Worm (Caenorhabditis elegans) whole organism, L4 larva: ENCODE results near the gene F10E9.11.

Source experiments
- F37D6.2 ChIP-seq: sonication (generic microtip); optimal IDR thresholded peaks from 2 replicates; lab custom pipeline; 2016; ENCODE audit warnings: mild to moderate bottlenecking, missing genetic modification characterization, missing compliant biosample characterization
- T26A8.4 ChIP-seq: fragments of 200-800 bp; sonication (Bioruptor generic); IDR thresholded peaks from 2 replicates; pipeline ENCODE4 v1.3.6; 2022; ENCODE audit warnings: missing genetic modification characterization, missing compliant biosample characterization
- Y75B8A.6 ChIP-seq: fragments of 200-800 bp; sonication (Bioruptor generic); IDR thresholded peaks from 2 replicates; pipeline ENCODE4 v1.3.6; 2022; ENCODE audit warnings: missing genetic modification reagents, missing genetic modification characterization, missing compliant biosample characterization
- aha-1 ChIP-seq: fragments of 150-350 bp; peaks from one replicate; lab custom pipeline; 2014; ENCODE audit warnings: missing biosample characterization, missing genetic modification characterization
- aly-2 ChIP-seq: sonication (generic microtip); optimal IDR thresholded peaks from 2 replicates; lab custom pipeline; 2018; ENCODE audit warnings: missing biosample characterization, missing genetic modification characterization
- ama-1 ChIP-seq: fragments of 150-350 bp; optimal IDR thresholded peaks from 2 replicates; lab custom pipeline; 2014; ENCODE audit warnings: inconsistent platforms, mixed read lengths
- arid-1 ChIP-seq: fragments of 200-800 bp; sonication (Bioruptor generic); conservative IDR thresholded peaks from 2 replicates; pipeline ENCODE4 v1.3.6; 2022; ENCODE audit warnings: missing genetic modification reagents, missing genetic modification characterization, missing compliant biosample characterization
- ceh-32 ChIP-seq: sonication (generic microtip); optimal IDR thresholded peaks from 2 replicates; lab custom pipeline; 2016; ENCODE audit warnings: mild to moderate bottlenecking, missing genetic modification characterization, missing compliant biosample characterization; ENCODE audit not compliant: poor library complexity
- ceh-82 ChIP-seq: sonication (generic microtip); optimal IDR thresholded peaks from 2 replicates; lab custom pipeline; 2017; ENCODE audit warnings: missing biosample characterization, missing genetic modification characterization
- cey-2 ChIP-seq: sonication (generic microtip); optimal IDR thresholded peaks from 3 replicates; lab custom pipeline; 2017; ENCODE audit warnings: missing genetic modification characterization, mild to moderate bottlenecking, missing compliant biosample characterization, antibody characterized with exemption, borderline replicate concordance; ENCODE audit not compliant: insufficient read depth
- daf-16 ChIP-seq, 3 experiments: sonication (generic microtip); optimal IDR thresholded peaks; 2 replicates each; lab custom pipeline; 2016 to 2017; ENCODE audit warnings: missing genetic modification characterization in 3 of 3, missing genetic modification reagents in 3 of 3, mild to moderate bottlenecking in 2 of 3, missing compliant biosample characterization in 2 of 3, missing biosample characterization in 1 of 3, moderate library complexity in 1 of 3
- daf-8 ChIP-seq: fragments of 200-800 bp; sonication (Bioruptor generic); IDR thresholded peaks from 2 replicates; pipeline ENCODE4 v1.3.6; 2022; ENCODE audit warnings: missing genetic modification characterization, missing compliant biosample characterization
- dmd-6 ChIP-seq: fragments of 200-800 bp; sonication (Bioruptor generic); IDR thresholded peaks from 2 replicates; pipeline ENCODE4 v1.3.6; 2022; ENCODE audit warnings: missing genetic modification reagents, missing genetic modification characterization, missing compliant biosample characterization
- dpl-1 ChIP-seq: fragments of 150-350 bp; optimal IDR thresholded peaks from 2 replicates; lab custom pipeline; 2014; ENCODE audit warnings: missing biosample characterization, missing genetic modification reagents, missing genetic modification characterization
- dve-1 ChIP-seq: sonication (generic microtip); optimal IDR thresholded peaks from 2 replicates; lab custom pipeline; 2017; ENCODE audit warnings: antibody characterized with exemption, mild to moderate bottlenecking, missing genetic modification characterization, missing compliant biosample characterization; ENCODE audit not compliant: insufficient read depth
- fos-1 ChIP-seq: fragments of 150-350 bp; optimal IDR thresholded peaks from 2 replicates; lab custom pipeline; 2014; ENCODE audit warnings: missing biosample characterization, missing genetic modification characterization
- gei-8 ChIP-seq: fragments of 200-800 bp; sonication (Bioruptor generic); optimal IDR thresholded peaks from 2 replicates; lab custom pipeline; 2018; ENCODE audit warnings: mild to moderate bottlenecking, missing genetic modification characterization, missing compliant biosample characterization
- hlh-11 ChIP-seq: fragments of 200-800 bp; sonication (Bioruptor generic); optimal IDR thresholded peaks from 2 replicates; lab custom pipeline; 2018; ENCODE audit warnings: mild to moderate bottlenecking, missing genetic modification characterization, missing compliant biosample characterization
- jun-1 ChIP-seq: fragments of 150-350 bp; optimal IDR thresholded peaks from 2 replicates; lab custom pipeline; 2014; ENCODE audit warnings: missing biosample characterization, missing genetic modification reagents, missing genetic modification characterization
- lin-1 ChIP-seq: fragments of 200-800 bp; sonication (Bioruptor generic); IDR thresholded peaks from 2 replicates; pipeline ENCODE4 v1.3.6; 2022; ENCODE audit warnings: missing genetic modification reagents, missing genetic modification characterization, missing compliant biosample characterization
- lin-29 ChIP-seq: fragments of 200-800 bp; sonication (Bioruptor generic); IDR thresholded peaks from 2 replicates; pipeline ENCODE4 v1.3.6; 2022; ENCODE audit warnings: missing genetic modification reagents, missing genetic modification characterization, missing compliant biosample characterization
- lsy-2 ChIP-seq, 2 experiments: fragments of 150-350 bp in 1 of 2; sonication (generic microtip) in 1 of 2; optimal IDR thresholded peaks; 2 replicates each; lab custom pipeline; 2014 to 2017; ENCODE audit warnings: missing biosample characterization in 2 of 2, missing genetic modification characterization in 2 of 2
- madf-5 ChIP-seq, 2 experiments: fragments of 200-800 bp; sonication (Bioruptor generic); IDR thresholded peaks; 2 replicates each; pipeline ENCODE4 v1.3.6; 2022; ENCODE audit warnings: missing compliant biosample characterization in 2 of 2, missing genetic modification characterization in 2 of 2
- mdl-1 ChIP-seq, 2 experiments: fragments of 150-350 bp in 1 of 2; sonication (generic microtip) in 1 of 2; optimal IDR thresholded peaks; 2 replicates each; lab custom pipeline; 2014 to 2017; ENCODE audit warnings: missing biosample characterization in 2 of 2, missing genetic modification characterization in 2 of 2
- mep-1 ChIP-seq: fragments of 150-350 bp; sonication (generic microtip); optimal IDR thresholded peaks from 3 replicates; lab custom pipeline; 2014; ENCODE audit warnings: missing biosample characterization, missing genetic modification characterization
- mes-2 ChIP-seq: sonication (generic microtip); optimal IDR thresholded peaks from 2 replicates; lab custom pipeline; 2016; ENCODE audit warnings: missing genotype, mild to moderate bottlenecking, missing genetic modification characterization, missing compliant biosample characterization; ENCODE audit not compliant: poor library complexity, severe bottlenecking
- mxl-3 ChIP-seq: fragments of 200-800 bp; sonication (Bioruptor generic); optimal IDR thresholded peaks from 2 replicates; lab custom pipeline; 2018; ENCODE audit warnings: mild to moderate bottlenecking, missing genetic modification characterization, missing compliant biosample characterization
- nhr-10 ChIP-seq: fragments of 150-350 bp; optimal IDR thresholded peaks from 2 replicates; lab custom pipeline; 2014; ENCODE audit warnings: missing biosample characterization, missing genetic modification characterization
- nhr-28 ChIP-seq: fragments of 150-350 bp; optimal IDR thresholded peaks from 2 replicates; lab custom pipeline; 2014; ENCODE audit warnings: missing biosample characterization, missing genetic modification characterization
- nhr-48 ChIP-seq: sonication (generic microtip); optimal IDR thresholded peaks from 2 replicates; lab custom pipeline; 2016; ENCODE audit warnings: mild to moderate bottlenecking, missing genetic modification characterization, missing compliant biosample characterization
- nhr-77 ChIP-seq: fragments of 150-350 bp; optimal IDR thresholded peaks from 2 replicates; lab custom pipeline; 2014; ENCODE audit warnings: missing biosample characterization, missing genetic modification characterization
- pha-4 ChIP-seq, 2 experiments: fragments of 150-350 bp in 1 of 2; fragments of 200-800 bp in 1 of 2; sonication (Bioruptor generic) in 1 of 2; IDR thresholded peaks in 1 of 2; optimal IDR thresholded peaks in 1 of 2; 2 replicates each; pipeline versions ENCODE4 v1.3.6 to Lab custom; 2014 to 2022; ENCODE audit warnings: missing genetic modification characterization in 2 of 2, missing genetic modification reagents in 2 of 2, missing biosample characterization in 1 of 2, missing compliant biosample characterization in 1 of 2
- php-3 ChIP-seq: fragments of 200-800 bp; sonication (Bioruptor generic); IDR thresholded peaks from 2 replicates; pipeline ENCODE4 v1.3.6; 2022; ENCODE audit warnings: missing genetic modification reagents, missing genetic modification characterization, missing compliant biosample characterization
- skn-1 ChIP-seq: fragments of 150-350 bp; optimal IDR thresholded peaks from 2 replicates; lab custom pipeline; 2014; ENCODE audit warnings: missing biosample characterization, missing genetic modification characterization
- tra-1 ChIP-seq: fragments of 200-800 bp; sonication (Bioruptor generic); IDR thresholded peaks from 2 replicates; pipeline ENCODE4 v1.3.6; 2022; ENCODE audit warnings: missing genetic modification reagents, missing genetic modification characterization, missing compliant biosample characterization
- unc-130 ChIP-seq: sonication (generic microtip); optimal IDR thresholded peaks from 2 replicates; lab custom pipeline; 2016; ENCODE audit warnings: missing genetic modification reagents, missing genetic modification characterization, missing compliant biosample characterization
- unc-62 ChIP-seq, 3 experiments: fragments of 150-350 bp in 1 of 3; sonication (generic microtip); optimal IDR thresholded peaks in 2 of 3; peaks in 1 of 3; 1 replicate in 1 of 3; 2 replicates in 2 of 3; lab custom pipeline; 2014 to 2017; ENCODE audit warnings: missing biosample characterization in 3 of 3, missing genetic modification characterization in 3 of 3, missing genetic modification reagents in 3 of 3, missing genotype in 1 of 3
- zag-1 ChIP-seq: fragments of 150-350 bp; optimal IDR thresholded peaks from 2 replicates; lab custom pipeline; 2014; ENCODE audit warnings: missing biosample characterization, missing genetic modification characterization
- zfp-2 ChIP-seq: sonication (generic microtip); optimal IDR thresholded peaks from 2 replicates; lab custom pipeline; 2016; ENCODE audit warnings: mild to moderate bottlenecking, missing genetic modification characterization, missing compliant biosample characterization
- zip-2 ChIP-seq: fragments of 150-350 bp; optimal IDR thresholded peaks from 2 replicates; lab custom pipeline; 2014; ENCODE audit warnings: missing biosample characterization, missing genetic modification characterization

Gene F10E9.11

ce11 chrIII:8299078-8299587 is 19.9 kb downstream of the F10E9.11 start:
- TF ChIP-seq dpl-1 (GFP tag; lab: Kevin White, UChicago), result no peak
- TF ChIP-seq zip-2 (tag; lab: Kevin White, UChicago), result no peak
- no peak for TF ChIP-seq pha-4 (GFP tag; IDR thresholded peaks at IDR 0.05; lab: Robert Waterston, UW)
- no peak for TF ChIP-seq pha-4 (tag; optimal IDR thresholded peaks at IDR 0.05; lab: Kevin White, UChicago)
- TF ChIP-seq aly-2 (tag; lab: Kevin White, UChicago), result no peak
- TF ChIP-seq lin-29 (GFP tag; lab: Robert Waterston, UW), result no peak
- TF ChIP-seq nhr-10 (tag; lab: Kevin White, UChicago), result no peak
- no peak for TF ChIP-seq arid-1 (GFP tag; lab: Robert Waterston, UW)
- no peak for TF ChIP-seq nhr-48 (tag; lab: Kevin White, UChicago)
- no peak for TF ChIP-seq fos-1
- no peak for TF ChIP-seq lin-1
- TF ChIP-seq tra-1 (GFP tag; lab: Robert Waterston, UW), result no peak
- TF ChIP-seq Y75B8A.6 (GFP tag; lab: Robert Waterston, UW), result no peak

- TF ChIP-seq T26A8.4 (GFP tag; lab: Robert Waterston, UW) (no peak), madf-5 (GFP tag; IDR thresholded peaks at IDR 0.05; lab: Robert Waterston, UW) (no peak), zfp-2 (tag; lab: Kevin White, UChicago) (no peak), skn-1 (tag; lab: Kevin White, UChicago) (no peak), unc-62 (GFP tag; optimal IDR thresholded peaks at IDR 0.05 in 1 of 2; lab: Kevin White, UChicago) (peak in 1 of 2 experiments; percentile 54), unc-62 (tag; optimal IDR thresholded peaks at IDR 0.05; lab: Kevin White, UChicago) (no peak), lsy-2 (tag; optimal IDR thresholded peaks at IDR 0.05; lab: Kevin White, UChicago) (no peak), pha-4 (GFP tag; IDR thresholded peaks at IDR 0.05; lab: Robert Waterston, UW) (no peak), pha-4 (tag; optimal IDR thresholded peaks at IDR 0.05; lab: Kevin White, UChicago) (no peak), daf-16 (GFP tag; optimal IDR thresholded peaks at IDR 0.05; lab: Kevin White, UChicago) (no peak), daf-16 (tag; optimal IDR thresholded peaks at IDR 0.05; lab: Kevin White, UChicago) (peak; percentile 36), daf-8 (GFP tag; lab: Robert Waterston, UW) (no peak), hlh-11 (tag; lab: Kevin White, UChicago) (peak; percentile 1), jun-1 (no peak), aha-1 (tag; lab: Kevin White, UChicago) (peak; percentile 88), php-3 (GFP tag; lab: Robert Waterston, UW) (peak; percentile 58; the same call in 1 of the 2 replicates)
Measured at ce11 chrIII:8298216-8298920, 20.7 kb downstream of the F10E9.11 start.

ce11 chrIII:8293260-8293659 is 25.8 kb downstream of the F10E9.11 start:
- TF ChIP-seq ceh-32 (tag; lab: Kevin White, UChicago) (no peak), php-3 (GFP tag; lab: Robert Waterston, UW) (no peak), gei-8 (GFP tag; lab: Kevin White, UChicago) (no peak), dve-1 (tag; lab: Kevin White, UChicago) (peak; percentile 7), dmd-6 (GFP tag; lab: Robert Waterston, UW) (peak; percentile 93), ceh-82 (tag; lab: Kevin White, UChicago) (no peak), F37D6.2 (tag; lab: Kevin White, UChicago) (no peak), cey-2 (tag; lab: Kevin White, UChicago) (no peak), mxl-3 (GFP tag; lab: Kevin White, UChicago) (peak; percentile 31), mep-1 (tag; lab: Kevin White, UChicago) (no peak), nhr-77 (tag; lab: Kevin White, UChicago) (no peak), mdl-1 (tag; optimal IDR thresholded peaks at IDR 0.05; lab: Kevin White, UChicago) (no peak), nhr-48 (tag; lab: Kevin White, UChicago) (no peak), skn-1 (tag; lab: Kevin White, UChicago) (no peak), hlh-11 (tag; lab: Kevin White, UChicago) (peak; percentile 32), T26A8.4 (GFP tag; lab: Robert Waterston, UW) (no peak), aha-1 (tag; lab: Kevin White, UChicago) (peak; percentile 30), nhr-10 (tag; lab: Kevin White, UChicago) (no peak), zag-1 (tag; lab: Kevin White, UChicago) (no peak), zip-2 (tag; lab: Kevin White, UChicago) (no peak), nhr-28 (tag; lab: Kevin White, UChicago) (peak; percentile 3), mes-2 (peak; percentile 1), ama-1 (lab: Kevin White, UChicago) (no peak), unc-130 (GFP tag; lab: Kevin White, UChicago) (no peak)
- TF ChIP-seq, all 104 proteins: peak for 7
